Worm (Caenorhabditis elegans): ENCODE measurements around the gene ZK675.4.

The ZK675.4 gene

ce11 chrII:7907539-7907997, 3.5 kb upstream of the ZK675.4 start, which contains the start of gene best-23:
Gene best-23, minus strand, starts transcription at chrII:7907589.
- peak in 1 of 2 experiments; percentile 28 for TF ChIP-seq lsy-2 (tag; optimal IDR thresholded peaks at IDR 0.05)
- peak; percentile 3 for TF ChIP-seq sem-4 (tag; optimal IDR thresholded peaks at IDR 0.05)
- TF ChIP-seq snpc-4 (tag; optimal IDR thresholded peaks at IDR 0.05) = no peak
- peak; percentile 29 for TF ChIP-seq sma-9 (GFP tag; optimal IDR thresholded peaks at IDR 0.05)
- no peak for TF ChIP-seq sma-9 (tag; optimal IDR thresholded peaks at IDR 0.05)
- TF ChIP-seq F13H6.1 (tag; optimal IDR thresholded peaks at IDR 0.05) = no peak
- TF ChIP-seq C34F6.9 (tag; optimal IDR thresholded peaks at IDR 0.05) = peak; percentile 28
- no peak for TF ChIP-seq ztf-11 (tag; optimal IDR thresholded peaks at IDR 0.05)
- TF ChIP-seq skn-1 (tag; optimal IDR thresholded peaks at IDR 0.05) = no peak
- TF ChIP-seq dmd-4 (tag; optimal IDR thresholded peaks at IDR 0.05) = no peak
- TF ChIP-seq R02D3.7 (tag; optimal IDR thresholded peaks at IDR 0.05) = no peak
- TF ChIP-seq ztf-4 (tag; optimal IDR thresholded peaks at IDR 0.05) = no peak

- TF ChIP-seq ztf-4 (tag; optimal IDR thresholded peaks at IDR 0.05) (no peak), ztf-11 (tag; optimal IDR thresholded peaks at IDR 0.05) (no peak), sma-3 (GFP tag; optimal IDR thresholded peaks at IDR 0.05) (no peak), blmp-1 (tag; optimal IDR thresholded peaks at IDR 0.05; ENCODE audit: insufficient read depth) (no peak), lsy-2 (tag; optimal IDR thresholded peaks at IDR 0.05) (no peak), dmd-4 (tag; optimal IDR thresholded peaks at IDR 0.05) (no peak), unc-55 (GFP tag; optimal IDR thresholded peaks at IDR 0.05) (peak; percentile 25), zag-1 (tag; optimal IDR thresholded peaks at IDR 0.05) (no peak), nhr-237 (tag; optimal IDR thresholded peaks at IDR 0.05) (no peak), nhr-23 (tag; optimal IDR thresholded peaks at IDR 0.05) (no peak), F13H6.1 (tag; optimal IDR thresholded peaks at IDR 0.05) (no peak), nhr-11 (tag; optimal IDR thresholded peaks at IDR 0.05) (no peak), C34F6.9 (tag; optimal IDR thresholded peaks at IDR 0.05) (peak; percentile 24), aly-2 (tag; optimal IDR thresholded peaks at IDR 0.05) (no peak), nhr-21 (tag; optimal IDR thresholded peaks at IDR 0.05) (no peak), ZK546.5 (tag; optimal IDR thresholded peaks at IDR 0.05) (no peak), lin-39 (tag; optimal IDR thresholded peaks at IDR 0.05) (no peak)
Observed at ce11 chrII:7920178-7920577, 9.1 kb downstream of the ZK675.4 start.

DNA sequence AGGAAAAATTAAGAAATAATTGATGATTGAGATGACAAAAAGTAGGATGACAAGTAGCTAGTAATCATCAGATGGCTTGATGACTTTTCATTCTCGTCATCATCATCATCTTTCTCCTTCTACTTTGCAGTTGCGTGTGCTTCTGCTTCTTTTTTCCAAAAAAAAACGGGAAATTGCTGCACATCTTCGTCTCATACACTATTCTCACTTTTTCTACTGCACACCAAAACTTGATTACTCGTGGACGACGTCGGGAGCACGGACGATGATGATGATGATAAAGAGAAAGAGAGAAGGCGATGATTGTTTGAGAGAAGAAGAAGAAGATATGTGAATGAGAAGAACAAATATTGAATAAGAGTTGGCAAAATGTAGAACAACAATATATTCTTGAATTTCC, 10.0 kb downstream of the ZK675.4 start:
- no peak for TF ChIP-seq ama-1 (optimal IDR thresholded peaks at IDR 0.05)
- no peak for TF ChIP-seq nhr-10 (tag; optimal IDR thresholded peaks at IDR 0.05)
- TF ChIP-seq aly-2 (tag; optimal IDR thresholded peaks at IDR 0.05) = no peak
- TF ChIP-seq crh-2 (tag; optimal IDR thresholded peaks at IDR 0.05) = peak; percentile 1
- no peak for TF ChIP-seq ztf-1 (GFP tag; conservative IDR thresholded peaks at IDR 0.05)
- TF ChIP-seq sma-3 (GFP tag; optimal IDR thresholded peaks at IDR 0.05) = no peak
- TF ChIP-seq Y55F3AM.14 (GFP tag; optimal IDR thresholded peaks at IDR 0.05) = no peak
- no peak for TF ChIP-seq lsy-2 (tag; optimal IDR thresholded peaks at IDR 0.05)
- no peak for TF ChIP-seq nhr-21 (tag; optimal IDR thresholded peaks at IDR 0.05)
- TF ChIP-seq nhr-129 (tag; optimal IDR thresholded peaks at IDR 0.05) = peak; percentile 21
- no peak for TF ChIP-seq mbf-1 (tag; optimal IDR thresholded peaks at IDR 0.05)
- TF ChIP-seq gmeb-1 (tag; optimal IDR thresholded peaks at IDR 0.05) = no peak
- no peak for TF ChIP-seq unc-55 (GFP tag; optimal IDR thresholded peaks at IDR 0.05)
- no peak for TF ChIP-seq elt-1 (tag; optimal IDR thresholded peaks at IDR 0.05)
- TF ChIP-seq F13H6.1 (tag; optimal IDR thresholded peaks at IDR 0.05) = no peak
- no peak for TF ChIP-seq snpc-4 (tag; optimal IDR thresholded peaks at IDR 0.05)
- no peak for TF ChIP-seq dmd-4 (tag; optimal IDR thresholded peaks at IDR 0.05)
- TF ChIP-seq skn-1 (tag; optimal IDR thresholded peaks at IDR 0.05) = no peak
- TF ChIP-seq lin-13 (GFP tag; optimal IDR thresholded peaks at IDR 0.05) = no peak
- no peak for TF ChIP-seq nhr-77 (tag; optimal IDR thresholded peaks at IDR 0.05)
- peak; percentile 4 for TF ChIP-seq sma-9 (GFP tag; optimal IDR thresholded peaks at IDR 0.05)
- no peak for TF ChIP-seq sma-9 (tag; optimal IDR thresholded peaks at IDR 0.05)
- TF ChIP-seq ztf-4 (tag; optimal IDR thresholded peaks at IDR 0.05) = no peak
- no peak for TF ChIP-seq lin-39 (tag; optimal IDR thresholded peaks at IDR 0.05)
- no peak for TF ChIP-seq alr-1 (tag; optimal IDR thresholded peaks at IDR 0.05)
- TF ChIP-seq lin-11 (tag; optimal IDR thresholded peaks at IDR 0.05) = no peak
- TF ChIP-seq zag-1 (tag; optimal IDR thresholded peaks at IDR 0.05) = no peak

- TF ChIP-seq F13H6.1 (tag; optimal IDR thresholded peaks at IDR 0.05) (no peak), nhr-6 (tag; optimal IDR thresholded peaks at IDR 0.05) (no peak), elt-1 (tag; optimal IDR thresholded peaks at IDR 0.05) (no peak)
Observed at ce11 chrII:7928600-7928999, 17.5 kb downstream of the ZK675.4 start, which contains the start of gene spv-1. Gene spv-1, minus strand, starts transcription at chrII:7928700.
